Worm (Caenorhabditis elegans): ENCODE data around the gene F37A8.2.
A peak's percentile ranks its signal among the peaks of the same experiment; 100 is the strongest.

ce11 chrIII:3953235-3953634 is 21.9 kb upstream of the F37A8.2 start:
- TF ChIP-seq W03F9.2 (tag; optimal IDR thresholded peaks at IDR 0.05) (no peak), him-1 (tag; optimal IDR thresholded peaks at IDR 0.05) (peak; percentile 26)

Data from whole organism, L4/young adult.